Worm (Caenorhabditis elegans) whole organism, L1 larva: Measurements from ENCODE around the gene mfn-1.

ENCODE experiments used
- tbx-2 ChIP-seq: sonication (generic microtip); optimal IDR thresholded peaks from 2 replicates; lab custom pipeline; 2016; ENCODE audit warnings: missing genetic modification characterization, missing compliant biosample characterization
- zag-1 ChIP-seq: fragments of 150-350 bp; optimal IDR thresholded peaks from 2 replicates; lab custom pipeline; 2014; ENCODE audit warnings: missing biosample characterization, missing genetic modification characterization

- TF ChIP-seq tbx-2 (tag; lab: Kevin White, UChicago) (no peak), zag-1 (tag; lab: Kevin White, UChicago) (no peak)
Observed at ce11 chrII:11451738-11452137, 20.1 kb downstream of the mfn-1 start.
